Fruit fly (Drosophila melanogaster) whole organism, embryonic: Measurements from ENCODE around the gene CG15356.

ENCODE experiments used
- Abd-B ChIP-seq: fragments of 200-800 bp; sonication (Bioruptor generic); optimal IDR thresholded peaks from 2 replicates; lab custom pipeline; 2018; ENCODE audit warnings: missing biosample characterization, mild to moderate bottlenecking, missing genetic modification characterization, moderate library complexity
- Atf6 ChIP-seq: fragments of 200-800 bp; sonication (Bioruptor generic); IDR thresholded peaks from 2 replicates; pipeline ENCODE4 v1.3.6; 2022; ENCODE audit warnings: missing biosample characterization, missing genetic modification characterization
- CG11085 ChIP-seq: fragments of 200-800 bp; sonication (Bioruptor generic); IDR thresholded peaks from 2 replicates; pipeline ENCODE4 v1.3.6; 2022; ENCODE audit warnings: missing biosample characterization, missing genetic modification characterization
- CG17612 ChIP-seq: fragments of 200-800 bp; sonication (Bioruptor generic); IDR thresholded peaks from 2 replicates; pipeline ENCODE4 v1.3.6; 2022; ENCODE audit warnings: missing biosample characterization, missing genetic modification characterization
- CG31224 ChIP-seq: fragments of 200-800 bp; sonication (Bioruptor generic); IDR thresholded peaks from 2 replicates; pipeline ENCODE4 v1.3.6; 2022; ENCODE audit warnings: missing biosample characterization, missing genetic modification characterization
- Dll ChIP-seq: fragments of 200-800 bp; sonication (Bioruptor generic); IDR thresholded peaks from 4 replicates; pipeline ENCODE4 v1.3.6; 2022; ENCODE audit warnings: missing biosample characterization, missing genetic modification characterization; ENCODE audit not compliant: partially characterized antibody
- E2f1 ChIP-seq: fragments of 200-800 bp; sonication (Bioruptor generic); IDR thresholded peaks from 2 replicates; pipeline ENCODE4 v1.3.6; 2022; ENCODE audit warnings: missing biosample characterization, missing genetic modification characterization
- Fer3 ChIP-seq: fragments of 200-800 bp; sonication (Bioruptor generic); optimal IDR thresholded peaks from 2 replicates; lab custom pipeline; 2018; ENCODE audit warnings: missing biosample characterization, mild to moderate bottlenecking, missing genetic modification characterization, moderate library complexity
- caup ChIP-seq: fragments of 200-800 bp; sonication (Bioruptor generic); optimal IDR thresholded peaks from 3 replicates; lab custom pipeline; 2017; ENCODE audit warnings: missing biosample characterization, mild to moderate bottlenecking, missing genetic modification characterization, moderate library complexity; ENCODE audit not compliant: severe bottlenecking
- gcm2 ChIP-seq: fragments of 200-800 bp; sonication (Bioruptor generic); optimal IDR thresholded peaks from 2 replicates; lab custom pipeline; 2016; ENCODE audit warnings: missing biosample characterization, missing genetic modification characterization
- sens ChIP-seq: fragments of 200-800 bp; sonication (Bioruptor generic); peaks from one replicate; lab custom pipeline; 2016; ENCODE audit warnings: missing biosample characterization, missing genetic modification characterization

DNA sequence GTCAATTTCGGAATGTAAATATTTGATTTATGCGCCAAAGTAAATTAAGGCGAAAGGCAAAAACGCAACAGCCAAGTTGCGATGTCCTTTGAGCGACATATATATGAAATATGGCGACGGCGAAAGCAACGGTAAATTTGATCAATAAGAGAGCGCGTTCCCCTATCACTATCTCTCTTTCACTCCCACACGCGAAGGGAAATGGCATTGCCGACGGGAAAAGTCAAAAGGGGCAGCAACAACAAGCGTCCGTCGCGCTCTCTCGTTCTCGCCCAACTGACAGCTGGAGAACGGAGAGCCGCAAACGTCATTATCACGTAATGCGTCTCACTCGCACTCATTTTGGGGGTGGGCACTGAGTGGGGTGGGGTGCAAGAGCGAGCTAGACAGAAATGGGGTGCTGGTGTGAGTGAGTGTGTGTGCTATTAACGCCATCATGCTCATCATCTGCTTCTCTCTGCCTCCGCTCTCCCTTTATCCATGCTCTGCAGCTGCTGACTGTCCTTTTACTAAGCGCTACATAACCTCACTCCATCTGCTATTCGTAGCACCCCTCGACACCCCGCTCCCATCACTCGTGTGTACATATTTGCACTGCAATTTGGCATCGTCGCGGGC lies 10.1 kb downstream of the CG15356 start, which contains the start of gene erm:
- TF ChIP-seq Abd-B (GFP tag; lab: Kevin White, UChicago) (peak; percentile 0), gcm2 (no peak), CG17612 (no peak), Dll (GFP tag; lab: Robert Waterston, UW) (no peak), sens (GFP tag; lab: Kevin White, UChicago) (peak; percentile 76), CG11085 (GFP tag; lab: Robert Waterston, UW) (no peak), Atf6 (no peak), CG31224 (GFP tag; lab: Robert Waterston, UW) (no peak), Fer3 (tag; lab: Kevin White, UChicago) (no peak), E2f1 (GFP tag; lab: Robert Waterston, UW) (no peak), caup (GFP tag; lab: Kevin White, UChicago) (no peak)
